Worm (Caenorhabditis elegans) whole organism, L3 larva: ENCODE measurements around the gene tab-1.

Experiments
- R02D3.7 ChIP-seq: fragments of 150-350 bp; optimal IDR thresholded peaks from 2 replicates; lab custom pipeline; 2014; ENCODE audit warnings: missing biosample characterization, missing genetic modification characterization
- ZK546.5 ChIP-seq: sonication (generic microtip); optimal IDR thresholded peaks from 2 replicates; lab custom pipeline; 2017; ENCODE audit warnings: missing biosample characterization, missing genetic modification characterization
- ama-1 ChIP-seq: fragments of 150-350 bp; optimal IDR thresholded peaks from 2 replicates; lab custom pipeline; 2018
- ceh-28 ChIP-seq: fragments of 150-350 bp; optimal IDR thresholded peaks from 2 replicates; lab custom pipeline; 2014; ENCODE audit warnings: missing biosample characterization, missing genetic modification reagents, missing genetic modification characterization
- ceh-9 ChIP-seq: sonication (generic microtip); optimal IDR thresholded peaks from 2 replicates; lab custom pipeline; 2018; ENCODE audit warnings: missing biosample characterization, missing genetic modification characterization
- daf-12 ChIP-seq: fragments of 150-350 bp; optimal IDR thresholded peaks from 2 replicates; lab custom pipeline; 2014; ENCODE audit warnings: missing biosample characterization, missing genetic modification reagents, missing genetic modification characterization
- egl-27 ChIP-seq: sonication (generic microtip); optimal IDR thresholded peaks from 4 replicates; lab custom pipeline; 2017; ENCODE audit warnings: missing biosample characterization, missing genetic modification reagents, missing genetic modification characterization
- egl-5 ChIP-seq: fragments of 150-350 bp; optimal IDR thresholded peaks from 2 replicates; lab custom pipeline; 2017; ENCODE audit warnings: missing biosample characterization, missing genetic modification reagents, missing genetic modification characterization, inconsistent platforms
- elt-1 ChIP-seq: fragments of 150-350 bp; optimal IDR thresholded peaks from 2 replicates; lab custom pipeline; 2014; ENCODE audit warnings: missing biosample characterization, missing genetic modification characterization
- elt-2 ChIP-seq: sonication (generic microtip); optimal IDR thresholded peaks from 2 replicates; lab custom pipeline; 2016; ENCODE audit warnings: missing genetic modification reagents, mild to moderate bottlenecking, missing genetic modification characterization, missing compliant biosample characterization
- eor-1 ChIP-seq, 2 experiments: fragments of 150-350 bp; optimal IDR thresholded peaks; 2 replicates each; lab custom pipeline; 2014 to 2018; ENCODE audit warnings: missing biosample characterization in 2 of 2, missing genetic modification characterization in 2 of 2
- fkh-10 ChIP-seq: sonication (generic microtip); optimal IDR thresholded peaks from 2 replicates; lab custom pipeline; 2017; ENCODE audit warnings: missing biosample characterization, missing genetic modification reagents, missing genetic modification characterization
- hmg-11 ChIP-seq: sonication (generic microtip); optimal IDR thresholded peaks from 2 replicates; lab custom pipeline; 2016; ENCODE audit warnings: missing genetic modification characterization, missing compliant biosample characterization
- jun-1 ChIP-seq: fragments of 150-350 bp; optimal IDR thresholded peaks from 2 replicates; lab custom pipeline; 2014; ENCODE audit warnings: missing biosample characterization, missing genetic modification reagents, missing genetic modification characterization
- lin-15B ChIP-seq: fragments of 150-350 bp; optimal IDR thresholded peaks from 2 replicates; lab custom pipeline; 2014; ENCODE audit warnings: missing biosample characterization, missing genetic modification characterization
- lin-39 ChIP-seq: fragments of 150-350 bp; optimal IDR thresholded peaks from 2 replicates; lab custom pipeline; 2018; ENCODE audit warnings: missing biosample characterization, missing genetic modification reagents, missing genetic modification characterization
- lsy-12 ChIP-seq: sonication (generic microtip); optimal IDR thresholded peaks from 2 replicates; lab custom pipeline; 2016; ENCODE audit warnings: mild to moderate bottlenecking, missing genetic modification characterization, missing compliant biosample characterization
- nfya-1 ChIP-seq: sonication (generic microtip); optimal IDR thresholded peaks from 2 replicates; lab custom pipeline; 2017; ENCODE audit warnings: missing genetic modification characterization, mild to moderate bottlenecking, missing compliant biosample characterization, antibody characterized with exemption, moderate library complexity; ENCODE audit not compliant: insufficient read depth
- nhr-11 ChIP-seq: fragments of 150-350 bp; optimal IDR thresholded peaks from 2 replicates; lab custom pipeline; 2014; ENCODE audit warnings: missing biosample characterization, missing genetic modification characterization
- nhr-12 ChIP-seq: fragments of 150-350 bp; optimal IDR thresholded peaks from 2 replicates; lab custom pipeline; 2014; ENCODE audit warnings: missing biosample characterization, missing genetic modification characterization
- nhr-23 ChIP-seq: fragments of 150-350 bp; optimal IDR thresholded peaks from 2 replicates; lab custom pipeline; 2014; ENCODE audit warnings: missing biosample characterization, missing genetic modification reagents, missing genetic modification characterization
- nhr-237 ChIP-seq: fragments of 150-350 bp; optimal IDR thresholded peaks from 2 replicates; lab custom pipeline; 2014; ENCODE audit warnings: missing biosample characterization, missing genetic modification characterization
- nhr-28 ChIP-seq: fragments of 150-350 bp; optimal IDR thresholded peaks from 2 replicates; lab custom pipeline; 2014; ENCODE audit warnings: missing biosample characterization, missing genetic modification characterization
- nhr-76 ChIP-seq: fragments of 150-350 bp; sonication (generic microtip); optimal IDR thresholded peaks from 5 replicates; lab custom pipeline; 2014; ENCODE audit warnings: missing biosample characterization, missing genetic modification characterization
- nhr-77 ChIP-seq: fragments of 150-350 bp; optimal IDR thresholded peaks from 2 replicates; lab custom pipeline; 2014; ENCODE audit warnings: missing biosample characterization, missing genetic modification characterization
- pha-4 ChIP-seq: fragments of 150-350 bp; optimal IDR thresholded peaks from 2 replicates; lab custom pipeline; 2014; ENCODE audit warnings: missing biosample characterization, missing genetic modification reagents, missing genetic modification characterization
- pqm-1 ChIP-seq: fragments of 150-350 bp; optimal IDR thresholded peaks from 2 replicates; lab custom pipeline; 2017; ENCODE audit warnings: missing biosample characterization, missing genetic modification characterization, inconsistent platforms
- sea-2 ChIP-seq: fragments of 150-350 bp; sonication (generic microtip); optimal IDR thresholded peaks from 4 replicates; lab custom pipeline; 2014; ENCODE audit warnings: missing biosample characterization, missing genetic modification reagents, missing genetic modification characterization
- snpc-4 ChIP-seq: fragments of 150-350 bp; optimal IDR thresholded peaks from 2 replicates; lab custom pipeline; 2014; ENCODE audit warnings: missing biosample characterization, missing genetic modification characterization
- tbx-2 ChIP-seq: sonication (generic microtip); optimal IDR thresholded peaks from 2 replicates; lab custom pipeline; 2016; ENCODE audit warnings: mild to moderate bottlenecking, missing genetic modification characterization, missing compliant biosample characterization
- unc-62 ChIP-seq: fragments of 150-350 bp; sonication (generic microtip); optimal IDR thresholded peaks from 4 replicates; lab custom pipeline; 2014; ENCODE audit warnings: missing biosample characterization, missing genetic modification reagents, missing genetic modification characterization
- zag-1 ChIP-seq: fragments of 150-350 bp; optimal IDR thresholded peaks from 2 replicates; lab custom pipeline; 2014; ENCODE audit warnings: missing biosample characterization, missing genetic modification characterization
- ztf-11 ChIP-seq: fragments of 150-350 bp; optimal IDR thresholded peaks from 2 replicates; lab custom pipeline; 2014; ENCODE audit warnings: missing biosample characterization, missing genetic modification characterization
- ztf-4 ChIP-seq: fragments of 150-350 bp; optimal IDR thresholded peaks from 2 replicates; lab custom pipeline; 2014; ENCODE audit warnings: missing biosample characterization, missing genetic modification characterization

tab-1 gene

DNA sequence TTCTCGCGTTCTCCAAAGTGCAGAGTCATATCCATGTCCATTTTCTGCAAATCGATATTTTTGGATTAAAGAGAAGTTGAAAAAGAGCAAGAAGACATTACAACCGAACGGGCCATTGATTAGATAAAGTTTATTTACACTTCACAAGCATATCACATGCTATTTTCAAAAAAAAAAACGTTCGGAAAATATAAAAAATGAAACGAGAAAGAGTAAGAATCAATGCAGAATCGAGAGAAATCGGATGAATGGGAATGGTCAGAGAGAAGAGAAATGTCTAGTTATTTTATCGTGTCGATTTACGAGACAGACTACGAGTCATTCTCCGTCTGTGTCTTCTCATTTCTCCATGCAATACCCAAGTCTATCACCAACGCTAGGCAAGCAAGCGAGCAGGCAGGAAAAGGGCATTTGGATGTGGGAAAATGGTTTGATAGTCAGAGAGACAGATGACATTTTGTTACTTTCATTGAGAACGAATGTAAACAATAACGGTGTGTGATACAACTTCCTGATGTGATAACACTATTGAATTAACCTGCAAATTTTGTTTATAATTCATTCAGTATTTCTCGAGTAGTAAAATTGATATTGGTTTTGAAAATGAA lies 2.9 kb upstream of the tab-1 start, which contains the start of gene F31E8.4:
Gene F31E8.4 (minus strand): TSS at position 51 of the 608 bp plus-strand sequence.
- TF ChIP-seq egl-5 (tag; lab: Kevin White, UChicago) (peak; percentile 10), lin-15B (tag; lab: Kevin White, UChicago) (peak; percentile 3), sea-2 (GFP tag; lab: Kevin White, UChicago) (no peak), elt-2 (tag; lab: Kevin White, UChicago) (peak; percentile 73), nfya-1 (tag; lab: Kevin White, UChicago) (peak; percentile 4), hmg-11 (tag; lab: Kevin White, UChicago) (peak; percentile 46), pqm-1 (tag; lab: Kevin White, UChicago) (peak; percentile 69), nhr-76 (no peak), pha-4 (tag; lab: Kevin White, UChicago) (peak; percentile 68), R02D3.7 (peak; percentile 43)

DNA sequence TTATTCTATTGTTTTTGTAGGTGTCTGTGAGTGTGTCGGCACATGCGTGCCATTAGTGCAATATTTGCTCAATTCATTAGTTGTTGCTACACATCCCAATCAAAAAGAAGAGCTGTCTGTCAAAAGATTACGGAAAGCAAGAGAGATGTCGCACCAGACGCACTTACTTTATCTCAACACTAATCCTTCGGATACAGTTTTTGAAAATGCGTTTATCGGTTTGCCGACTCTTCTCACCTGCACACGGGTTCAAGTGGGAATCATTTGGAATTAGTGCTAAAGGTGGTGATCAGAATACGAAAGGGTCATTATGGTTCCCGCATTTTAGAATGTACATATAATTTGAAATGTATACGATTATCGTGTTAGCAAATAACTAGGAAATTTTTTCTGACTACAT lies 1.9 kb upstream of the tab-1 start:
- no peak for TF ChIP-seq lin-39 (tag; lab: Kevin White, UChicago)
- TF ChIP-seq pha-4 (tag; lab: Kevin White, UChicago), result no peak
- TF ChIP-seq eor-1 (tag; optimal IDR thresholded peaks at IDR 0.05; lab: Kevin White, UChicago), result no peak
- TF ChIP-seq nhr-237 (tag; lab: Kevin White, UChicago), result no peak
- no peak for TF ChIP-seq lin-15B (tag; lab: Kevin White, UChicago)
- TF ChIP-seq nhr-23 (tag; lab: Kevin White, UChicago), result no peak
- no peak for TF ChIP-seq nhr-11 (tag; lab: Kevin White, UChicago)
- no peak for TF ChIP-seq snpc-4 (tag; lab: Kevin White, UChicago)
- no peak for TF ChIP-seq nhr-28 (tag; lab: Kevin White, UChicago)
- no peak for TF ChIP-seq egl-5 (tag; lab: Kevin White, UChicago)
- no peak for TF ChIP-seq ceh-28 (tag; lab: Kevin White, UChicago)
- no peak for TF ChIP-seq ceh-9
- TF ChIP-seq zag-1 (tag; lab: Kevin White, UChicago), result no peak
- no peak for TF ChIP-seq jun-1
- TF ChIP-seq egl-27 (tag; lab: Kevin White, UChicago), result no peak
- TF ChIP-seq nhr-12 (tag; lab: Kevin White, UChicago), result no peak

DNA sequence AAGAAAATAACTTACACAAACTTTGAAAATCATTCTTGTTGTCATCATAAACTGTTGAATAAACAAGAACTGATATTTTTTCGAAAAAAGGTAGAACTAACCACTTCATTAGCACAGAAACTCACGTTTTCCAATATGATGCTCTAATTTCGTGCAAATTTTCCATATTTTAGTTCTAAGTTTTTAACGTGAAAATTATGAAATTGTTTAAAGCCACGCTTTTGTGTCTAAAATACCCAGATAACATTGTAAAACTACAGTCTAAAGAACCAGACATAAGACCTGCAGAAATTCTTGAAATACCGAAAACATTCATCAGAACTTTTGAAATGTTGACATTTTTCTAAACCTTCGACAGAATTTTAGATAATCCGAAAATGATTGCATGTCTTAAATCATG lies 4.0 kb downstream of the tab-1 start, which contains the start of gene F31E8.5:
Gene F31E8.5 (minus strand): TSS at position 101 of the 400 bp plus-strand sequence.
- TF ChIP-seq nhr-77 (tag; lab: Kevin White, UChicago) (no peak), zag-1 (tag; lab: Kevin White, UChicago) (no peak), tbx-2 (no peak), unc-62 (GFP tag; lab: Kevin White, UChicago) (no peak)
- TF ChIP-seq, all 47 proteins: peak for 0

DNA sequence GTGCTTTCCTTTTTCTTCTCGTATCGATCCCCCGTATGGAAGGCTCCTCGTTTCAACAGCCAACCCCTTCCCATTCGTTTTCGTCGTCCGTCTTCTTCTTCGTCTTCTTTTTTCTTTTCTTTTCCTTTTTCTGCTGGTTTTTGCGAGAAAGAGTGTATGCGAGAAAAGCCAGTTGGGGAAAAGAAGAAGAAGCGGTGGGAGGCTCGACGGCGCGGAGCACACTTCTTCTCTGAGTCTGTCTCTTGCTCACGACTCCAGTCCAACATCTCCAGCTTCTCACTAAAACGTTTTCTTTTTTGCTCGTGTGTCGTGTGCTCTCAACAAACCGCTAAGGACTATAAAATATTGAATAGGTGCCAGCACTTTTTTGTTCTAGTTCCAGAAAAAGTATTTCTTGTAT lies 5.4 kb downstream of the tab-1 start:
- TF ChIP-seq sea-2 (GFP tag; lab: Kevin White, UChicago) (no peak), tbx-2 (no peak), fkh-10 (GFP tag; lab: Kevin White, UChicago) (peak; percentile 34), nhr-11 (tag; lab: Kevin White, UChicago) (no peak), lin-15B (tag; lab: Kevin White, UChicago) (peak; percentile 18), lsy-12 (tag; lab: Kevin White, UChicago) (no peak), nfya-1 (tag; lab: Kevin White, UChicago) (peak; percentile 64), ZK546.5 (tag; lab: Kevin White, UChicago) (no peak), nhr-28 (tag; lab: Kevin White, UChicago) (no peak), hmg-11 (tag; lab: Kevin White, UChicago) (peak; percentile 29), lin-39 (tag; lab: Kevin White, UChicago) (peak; percentile 63)
- TF ChIP-seq, all 47 proteins: peak for 5

DNA sequence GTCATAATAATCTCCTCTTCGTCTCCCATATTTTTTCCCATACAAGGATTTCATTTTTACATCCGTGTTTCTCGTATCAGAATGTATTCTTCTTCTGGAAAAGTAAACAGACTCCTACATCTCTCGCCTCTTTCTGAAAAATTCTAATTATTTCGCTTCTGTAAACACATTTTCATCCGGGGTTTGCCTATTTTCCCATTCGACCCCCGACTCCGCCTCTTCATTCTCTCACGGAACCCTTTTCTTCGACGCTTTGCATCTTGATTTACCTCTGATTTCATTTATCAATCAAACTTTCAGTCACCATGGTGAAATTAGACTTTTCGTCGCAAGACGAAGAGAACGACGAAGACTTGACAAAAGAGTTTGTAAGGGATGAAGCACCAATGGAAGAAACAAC lies 7.5 kb downstream of the tab-1 start, which contains the start of gene snt-1:
Gene snt-1 (plus strand): TSS at position 301 of the 400 bp plus-strand sequence.
- TF ChIP-seq ama-1 (lab: Kevin White, UChicago) (no peak), elt-1 (tag; lab: Kevin White, UChicago) (no peak), ztf-11 (tag; lab: Kevin White, UChicago) (no peak), nhr-23 (tag; lab: Kevin White, UChicago) (no peak), ztf-4 (no peak), nhr-12 (tag; lab: Kevin White, UChicago) (no peak), nhr-237 (tag; lab: Kevin White, UChicago) (no peak), lin-39 (tag; lab: Kevin White, UChicago) (no peak), ZK546.5 (tag; lab: Kevin White, UChicago) (no peak), hmg-11 (tag; lab: Kevin White, UChicago) (no peak), daf-12 (tag; lab: Kevin White, UChicago) (no peak)
- TF ChIP-seq, all 47 proteins: peak for 0
